Fruit fly (Drosophila melanogaster): ENCODE measurements around the gene Cpr72Ec.

Gene Cpr72Ec

dm6 chr3L:16328207-16328891 is 38.8 kb downstream of the Cpr72Ec start, which contains the start of gene CG13058 (continued):
- TF ChIP-seq CG30431 (GFP tag; optimal IDR thresholded peaks at IDR 0.05) (peak; percentile 27), Pdp1 (GFP tag; optimal IDR thresholded peaks at IDR 0.05) (no peak), pnt (GFP tag; optimal IDR thresholded peaks at IDR 0.05) (no peak), CG11085 (GFP tag; IDR thresholded peaks at IDR 0.05) (no peak), usp (GFP tag; optimal IDR thresholded peaks at IDR 0.05) (no peak), Gsc (GFP tag; IDR thresholded peaks at IDR 0.05) (no peak), CG7556 (GFP tag; optimal IDR thresholded peaks at IDR 0.05) (peak; percentile 69), CG6654 (GFP tag; optimal IDR thresholded peaks at IDR 0.05) (no peak), Ssrp (tag; optimal IDR thresholded peaks at IDR 0.05) (no peak), Myb (GFP tag; optimal IDR thresholded peaks at IDR 0.05) (peak; percentile 16), B-H2 (GFP tag; optimal IDR thresholded peaks at IDR 0.05) (no peak), toy (GFP tag; IDR thresholded peaks at IDR 0.05) (no peak), CG13894 (tag; optimal IDR thresholded peaks at IDR 0.05) (peak; percentile 53), CG10959 (GFP tag; IDR thresholded peaks at IDR 0.05) (no peak), chn (GFP tag; optimal IDR thresholded peaks at IDR 0.05) (peak; percentile 46), Poxn (GFP tag; IDR thresholded peaks at IDR 0.05) (no peak), ab (GFP tag; optimal IDR thresholded peaks at IDR 0.05) (no peak), otp (GFP tag; IDR thresholded peaks at IDR 0.05) (peak; percentile 71), ci (GFP tag; IDR thresholded peaks at IDR 0.05) (peak; percentile 75), pum (GFP tag; optimal IDR thresholded peaks at IDR 0.05) (no peak), NfI (GFP tag; optimal IDR thresholded peaks at IDR 0.05) (peak; percentile 67), CG13296 (GFP tag; optimal IDR thresholded peaks at IDR 0.05) (peak; percentile 72), bigmax (GFP tag; optimal IDR thresholded peaks at IDR 0.05) (no peak), zf30C (GFP tag; optimal IDR thresholded peaks at IDR 0.05) (no peak), az2 (GFP tag; optimal IDR thresholded peaks at IDR 0.05) (peak; percentile 42), CG1832 (GFP tag; optimal IDR thresholded peaks at IDR 0.05) (no peak), ap (GFP tag; IDR thresholded peaks at IDR 0.05) (peak; percentile 59), CG15696 (tag; optimal IDR thresholded peaks at IDR 0.05) (no peak), Hmx (GFP tag; optimal IDR thresholded peaks at IDR 0.05) (no peak), Nf-YC (tag; optimal IDR thresholded peaks at IDR 0.05) (no peak), kah (GFP tag; optimal IDR thresholded peaks at IDR 0.05) (peak; percentile 19), Dip3 (GFP tag; optimal IDR thresholded peaks at IDR 0.05) (peak; percentile 65), Camta (GFP tag; optimal IDR thresholded peaks at IDR 0.05) (no peak), zen2 (GFP tag; IDR thresholded peaks at IDR 0.05; ENCODE audit: partially characterized antibody) (no peak), hkb (optimal IDR thresholded peaks at IDR 0.05) (no peak), hkb (GFP tag; IDR thresholded peaks at IDR 0.05) (peak; percentile 62), Usf (GFP tag; optimal IDR thresholded peaks at IDR 0.05) (peak; percentile 12), D19A (tag; optimal IDR thresholded peaks at IDR 0.05) (peak; percentile 92), da (GFP tag; optimal IDR thresholded peaks at IDR 0.05) (no peak), CG9932 (GFP tag; IDR thresholded peaks at IDR 0.05) (peak; percentile 77), peb (GFP tag; IDR thresholded peaks at IDR 0.05) (no peak), Sry-β (GFP tag; optimal IDR thresholded peaks at IDR 0.05) (no peak), Opbp (GFP tag; IDR thresholded peaks at IDR 0.05; ENCODE audit: partially characterized antibody) (no peak), CG4854 (GFP tag; optimal IDR thresholded peaks at IDR 0.05) (no peak), CG9727 (GFP tag; optimal IDR thresholded peaks at IDR 0.05) (peak; percentile 38), gsb-n (tag; optimal IDR thresholded peaks at IDR 0.05) (no peak), Ada2b (GFP tag; IDR thresholded peaks at IDR 0.05) (peak; percentile 90), Mad (GFP tag; optimal IDR thresholded peaks at IDR 0.05) (peak; percentile 22), mam (GFP tag; optimal IDR thresholded peaks at IDR 0.05) (no peak), crol (GFP tag; IDR thresholded peaks at IDR 0.05) (peak; percentile 69), CG31441 (GFP tag; IDR thresholded peaks at IDR 0.05) (0 out of 2 replicates have a peak, but pooled peaks have one; percentile 42)
